Fruit fly (Drosophila melanogaster) whole organism, embryonic: ENCODE measurements around the gene Sumo.

ENCODE experiments used
- Antp ChIP-seq: fragments of 200-800 bp; sonication (Bioruptor generic); optimal IDR thresholded peaks from 3 replicates; lab custom pipeline; 2016; ENCODE audit warnings: missing biosample characterization, missing genetic modification characterization
- Atf-2 ChIP-seq: fragments of 200-800 bp; sonication (Bioruptor generic); optimal IDR thresholded peaks from 2 replicates; lab custom pipeline; 2016; ENCODE audit warnings: missing biosample characterization, missing genetic modification characterization
- B-H2 ChIP-seq: fragments of 200-800 bp; sonication (Bioruptor generic); optimal IDR thresholded peaks from 2 replicates; lab custom pipeline; 2018; ENCODE audit warnings: missing biosample characterization, mild to moderate bottlenecking, missing genetic modification characterization
- Bdp1 ChIP-seq: fragments of 200-800 bp; sonication (Bioruptor generic); optimal IDR thresholded peaks from 3 replicates; lab custom pipeline; 2016; ENCODE audit warnings: missing biosample characterization, missing genetic modification characterization
- CG10267 ChIP-seq: fragments of 200-800 bp; sonication (Bioruptor generic); optimal IDR thresholded peaks from 2 replicates; lab custom pipeline; 2018; ENCODE audit warnings: missing biosample characterization, mild to moderate bottlenecking, missing genetic modification characterization, moderate library complexity
- CG11696 ChIP-seq: fragments of 200-800 bp; sonication (Bioruptor generic); IDR thresholded peaks from 2 replicates; pipeline ENCODE4 v1.3.6; 2022; ENCODE audit warnings: missing biosample characterization, missing genetic modification characterization
- CG12769 ChIP-seq: fragments of 200-800 bp; sonication (Bioruptor generic); optimal IDR thresholded peaks from 2 replicates; lab custom pipeline; 2019; ENCODE audit warnings: missing biosample characterization, mild to moderate bottlenecking, missing genetic modification characterization, moderate library complexity
- CG13775 ChIP-seq: fragments of 200-800 bp; sonication (Bioruptor generic); optimal IDR thresholded peaks from 3 replicates; lab custom pipeline; 2017; ENCODE audit warnings: missing biosample characterization, mild to moderate bottlenecking, missing genetic modification characterization
- CG14050 ChIP-seq: fragments of 200-800 bp; sonication (Bioruptor generic); IDR thresholded peaks from 3 replicates; pipeline ENCODE4 v1.3.6; 2022; ENCODE audit warnings: missing biosample characterization, missing genetic modification characterization
- CG15601 ChIP-seq: fragments of 200-800 bp; sonication (Bioruptor generic); optimal IDR thresholded peaks from 3 replicates; lab custom pipeline; 2019; ENCODE audit warnings: missing biosample characterization, mild to moderate bottlenecking, missing genetic modification characterization, moderate library complexity
- CG1602 ChIP-seq: fragments of 200-800 bp; sonication (Bioruptor generic); optimal IDR thresholded peaks from 3 replicates; lab custom pipeline; 2016; ENCODE audit warnings: missing biosample characterization, missing genetic modification characterization
- CG16815 ChIP-seq: fragments of 200-800 bp; sonication (Bioruptor generic); optimal IDR thresholded peaks from 3 replicates; lab custom pipeline; 2017; ENCODE audit warnings: missing biosample characterization, mild to moderate bottlenecking, missing genetic modification characterization
- CG18619 ChIP-seq: fragments of 200-800 bp; sonication (Bioruptor generic); optimal IDR thresholded peaks from 3 replicates; lab custom pipeline; 2017; ENCODE audit warnings: missing biosample characterization, mild to moderate bottlenecking, missing genetic modification characterization
- CG2120 ChIP-seq: fragments of 200-800 bp; sonication (Bioruptor generic); optimal IDR thresholded peaks from 3 replicates; lab custom pipeline; 2016; ENCODE audit warnings: missing biosample characterization, missing genetic modification characterization
- CG30020 ChIP-seq: fragments of 200-800 bp; optimal IDR thresholded peaks from 2 replicates; lab custom pipeline; 2019; ENCODE audit warnings: missing biosample characterization, mild to moderate bottlenecking, missing genetic modification characterization, moderate library complexity
- CG4404 ChIP-seq: fragments of 200-800 bp; sonication (Bioruptor generic); IDR thresholded peaks from 2 replicates; pipeline ENCODE4 v1.3.6; 2022; ENCODE audit warnings: missing biosample characterization, missing genetic modification characterization
- CG6272 ChIP-seq: fragments of 200-800 bp; sonication (Bioruptor generic); IDR thresholded peaks from 2 replicates; pipeline ENCODE4 v1.3.6; 2022; ENCODE audit warnings: missing biosample characterization, missing genetic modification characterization
- CG6791 ChIP-seq: fragments of 200-800 bp; sonication (Bioruptor generic); IDR thresholded peaks from 3 replicates; pipeline ENCODE4 v1.3.6; 2022; ENCODE audit warnings: missing biosample characterization, missing genetic modification characterization; ENCODE audit not compliant: partially characterized antibody
- CG7928 ChIP-seq: fragments of 200-800 bp; sonication (Bioruptor generic); optimal IDR thresholded peaks from 2 replicates; lab custom pipeline; 2017; ENCODE audit warnings: missing biosample characterization, mild to moderate bottlenecking, missing genetic modification characterization
- CG9609 ChIP-seq: fragments of 200-800 bp; sonication (Bioruptor generic); optimal IDR thresholded peaks from 3 replicates; lab custom pipeline; 2016; ENCODE audit warnings: missing biosample characterization, missing genetic modification characterization
- CrebB ChIP-seq: fragments of 200-800 bp; sonication (Bioruptor generic); optimal IDR thresholded peaks from 3 replicates; lab custom pipeline; 2018; ENCODE audit warnings: missing biosample characterization, mild to moderate bottlenecking, missing genetic modification characterization
- MESR4 ChIP-seq: fragments of 200-800 bp; sonication (Bioruptor generic); optimal IDR thresholded peaks from 2 replicates; lab custom pipeline; 2018; ENCODE audit warnings: missing biosample characterization, mild to moderate bottlenecking, missing genetic modification characterization, moderate library complexity
- Mad ChIP-seq: fragments of 200-800 bp; sonication (Bioruptor generic); optimal IDR thresholded peaks from 2 replicates; lab custom pipeline; 2016; ENCODE audit warnings: missing biosample characterization, missing genetic modification characterization
- Neu2 ChIP-seq: fragments of 200-800 bp; sonication (Bioruptor generic); optimal IDR thresholded peaks from 3 replicates; lab custom pipeline; 2016; ENCODE audit warnings: missing biosample characterization, missing genetic modification characterization, borderline replicate concordance
- Nf-YB ChIP-seq: fragments of 200-800 bp; sonication (Bioruptor generic); optimal IDR thresholded peaks from 3 replicates; lab custom pipeline; 2019; ENCODE audit warnings: missing biosample characterization, mild to moderate bottlenecking, missing genetic modification characterization, moderate library complexity
- Pdp1 ChIP-seq, 2 experiments: fragments of 200-800 bp; sonication (Bioruptor generic); optimal IDR thresholded peaks; 3 replicates each; lab custom pipeline; 2016; ENCODE audit warnings: missing biosample characterization in 2 of 2, missing genetic modification characterization in 2 of 2, mild to moderate bottlenecking in 1 of 2, moderate library complexity in 1 of 2
- ab ChIP-seq: fragments of 200-800 bp; sonication (Bioruptor generic); optimal IDR thresholded peaks from 2 replicates; lab custom pipeline; 2016; ENCODE audit warnings: missing biosample characterization, missing genetic modification characterization
- ara ChIP-seq: fragments of 200-800 bp; sonication (Bioruptor generic); IDR thresholded peaks from 2 replicates; pipeline ENCODE4 v1.3.6; 2022; ENCODE audit warnings: missing biosample characterization, missing genetic modification characterization
- az2 ChIP-seq: fragments of 200-800 bp; sonication (Bioruptor generic); optimal IDR thresholded peaks from 3 replicates; lab custom pipeline; 2016; ENCODE audit warnings: missing biosample characterization, missing genetic modification characterization
- bowl ChIP-seq: fragments of 200-800 bp; sonication (Bioruptor generic); IDR thresholded peaks from 2 replicates; pipeline ENCODE4 v1.3.6; 2022; ENCODE audit warnings: missing biosample characterization, missing genetic modification characterization
- btn ChIP-seq: fragments of 200-800 bp; sonication (Bioruptor generic); optimal IDR thresholded peaks from 2 replicates; lab custom pipeline; 2016; ENCODE audit warnings: missing biosample characterization, missing genetic modification characterization
- cato ChIP-seq: fragments of 200-800 bp; sonication (Bioruptor generic); optimal IDR thresholded peaks from 2 replicates; lab custom pipeline; 2016; ENCODE audit warnings: missing biosample characterization, missing genetic modification characterization, borderline replicate concordance
- chinmo ChIP-seq: fragments of 200-800 bp; sonication (Bioruptor generic); IDR thresholded peaks from 4 replicates; pipeline ENCODE4 v1.3.6; 2022; ENCODE audit warnings: missing biosample characterization, missing genetic modification characterization; ENCODE audit not compliant: partially characterized antibody
- chm ChIP-seq: fragments of 200-800 bp; sonication (Bioruptor generic); IDR thresholded peaks from 2 replicates; pipeline ENCODE4 v1.3.6; 2022; ENCODE audit warnings: missing biosample characterization, missing genetic modification characterization
- cwo ChIP-seq: fragments of 200-800 bp; sonication (Bioruptor generic); optimal IDR thresholded peaks from 3 replicates; lab custom pipeline; 2017; ENCODE audit warnings: missing biosample characterization, missing genetic modification characterization, mild to moderate bottlenecking, moderate library complexity, missing genetic modification reagents
- danr ChIP-seq: fragments of 200-800 bp; sonication (Bioruptor generic); IDR thresholded peaks from 2 replicates; pipeline ENCODE4 v1.3.6; 2022; ENCODE audit warnings: missing biosample characterization, missing genetic modification characterization
- dati ChIP-seq: fragments of 200-800 bp; sonication (Bioruptor generic); IDR thresholded peaks from 2 replicates; pipeline ENCODE4 v1.3.6; 2022; ENCODE audit warnings: missing biosample characterization, missing genetic modification characterization
- dpn ChIP-seq, 2 experiments: fragments of 200-800 bp; sonication (Bioruptor generic); optimal IDR thresholded peaks; 3 replicates each; lab custom pipeline; 2016; ENCODE audit warnings: missing biosample characterization in 2 of 2, missing genetic modification characterization in 2 of 2
- ewg ChIP-seq: fragments of 200-800 bp; sonication (Bioruptor generic); optimal IDR thresholded peaks from 3 replicates; lab custom pipeline; 2017; ENCODE audit warnings: mild to moderate bottlenecking, missing biosample characterization, missing genetic modification reagents, missing genetic modification characterization
- ftz-f1 ChIP-seq: fragments of 200-800 bp; sonication (Bioruptor generic); optimal IDR thresholded peaks from 2 replicates; lab custom pipeline; 2016; ENCODE audit warnings: missing biosample characterization, missing genetic modification characterization
- gcm ChIP-seq: fragments of 200-800 bp; sonication (Bioruptor generic); optimal IDR thresholded peaks from 2 replicates; lab custom pipeline; 2019; ENCODE audit warnings: missing biosample characterization, mild to moderate bottlenecking, missing genetic modification characterization, moderate library complexity
- hb ChIP-seq: fragments of 200-800 bp; sonication (Bioruptor generic); IDR thresholded peaks from 3 replicates; pipeline ENCODE4 v1.3.6; 2022; ENCODE audit warnings: missing biosample characterization, missing genetic modification characterization; ENCODE audit not compliant: partially characterized antibody
- jing ChIP-seq: fragments of 200-800 bp; sonication (Bioruptor generic); optimal IDR thresholded peaks from 2 replicates; lab custom pipeline; 2018; ENCODE audit warnings: missing biosample characterization, mild to moderate bottlenecking, missing genetic modification characterization
- mirr ChIP-seq: fragments of 200-800 bp; sonication (Bioruptor generic); optimal IDR thresholded peaks from 3 replicates; lab custom pipeline; 2018; ENCODE audit warnings: missing biosample characterization, mild to moderate bottlenecking, missing genetic modification characterization
- pb ChIP-seq: fragments of 200-800 bp; sonication (Bioruptor generic); optimal IDR thresholded peaks from 3 replicates; lab custom pipeline; 2016; ENCODE audit warnings: missing biosample characterization, missing genetic modification characterization
- sd ChIP-seq: fragments of 200-800 bp; sonication (Bioruptor generic); optimal IDR thresholded peaks from 3 replicates; lab custom pipeline; 2018; ENCODE audit warnings: missing biosample characterization, mild to moderate bottlenecking, missing genetic modification characterization, moderate library complexity
- shn ChIP-seq: fragments of 200-800 bp; sonication (Bioruptor generic); optimal IDR thresholded peaks from 3 replicates; lab custom pipeline; 2016; ENCODE audit warnings: missing biosample characterization, missing genetic modification characterization
- sna ChIP-seq: fragments of 200-800 bp; sonication (Bioruptor generic); IDR thresholded peaks from 2 replicates; pipeline ENCODE4 v1.3.6; 2022; ENCODE audit warnings: missing biosample characterization, missing genetic modification characterization; ENCODE audit not compliant: partially characterized antibody
- tin ChIP-seq: fragments of 200-800 bp; sonication (Bioruptor generic); optimal IDR thresholded peaks from 3 replicates; lab custom pipeline; 2016; ENCODE audit warnings: missing biosample characterization, missing genetic modification characterization

Gene Sumo

DNA sequence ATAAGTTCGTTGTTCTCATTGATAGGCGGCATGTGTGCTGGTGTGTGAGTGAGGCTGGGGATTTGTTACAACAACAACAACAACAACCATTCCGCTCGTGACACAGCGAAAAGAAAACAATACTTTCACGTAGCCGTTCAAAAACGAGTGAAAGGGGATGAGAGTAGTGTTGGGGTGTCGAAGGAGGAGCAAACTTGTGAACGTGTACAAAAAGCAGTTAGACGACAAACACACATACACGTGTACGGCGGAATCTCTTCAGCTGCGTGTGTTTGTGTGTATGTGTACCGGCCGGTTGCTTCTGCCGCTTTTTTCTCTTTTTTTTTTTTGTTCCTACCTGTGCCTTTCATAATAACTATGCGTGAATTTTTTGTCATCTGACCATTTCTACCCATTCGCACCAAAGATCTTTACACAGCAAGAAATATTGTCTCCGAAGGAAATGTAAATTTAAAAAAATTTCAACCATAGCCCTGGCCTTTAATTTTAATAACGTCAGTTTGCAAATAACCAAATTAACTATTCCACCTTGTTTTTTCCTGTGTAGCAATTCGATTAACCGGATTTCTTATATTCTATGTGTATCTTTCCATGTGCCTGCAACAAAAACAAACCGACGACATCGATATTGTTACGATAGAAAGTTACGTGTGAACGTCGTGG is 45.2 kb downstream of the Sumo start (continued):
- peak; percentile 53 for TF ChIP-seq CG13775 (GFP tag; lab: Kevin White, UChicago)
- TF ChIP-seq CG11696 (GFP tag; lab: Robert Waterston, UW), result peak; percentile 59; the same call in 1 of the 2 replicates
- TF ChIP-seq CG7928 (GFP tag; lab: Kevin White, UChicago), result no peak
- TF ChIP-seq btn (GFP tag; lab: Kevin White, UChicago), result peak; percentile 21
- TF ChIP-seq Nf-YB (GFP tag; lab: Kevin White, UChicago), result no peak
- no peak for TF ChIP-seq CG30020 (tag; lab: Kevin White, UChicago)
- TF ChIP-seq CG14050 (GFP tag; lab: Robert Waterston, UW), result no peak
- peak; percentile 59 to 75 for TF ChIP-seq dpn (GFP tag; optimal IDR thresholded peaks at IDR 0.05; lab: Kevin White, UChicago)
- TF ChIP-seq Neu2 (GFP tag; lab: Kevin White, UChicago), result peak; percentile 80
- peak; percentile 68 for TF ChIP-seq CG9609
- 0 out of 4 replicates have a peak, but pooled peaks have one; percentile 18 for TF ChIP-seq chinmo (GFP tag; lab: Robert Waterston, UW)
- TF ChIP-seq ab (GFP tag; lab: Kevin White, UChicago), result no peak
- TF ChIP-seq mirr (GFP tag; lab: Kevin White, UChicago), result no peak
- 0 out of 2 replicates have a peak, but pooled peaks have one; percentile 30 for TF ChIP-seq danr (GFP tag; lab: Robert Waterston, UW)
- TF ChIP-seq chm, result no peak
- no peak for TF ChIP-seq sd (tag; lab: Kevin White, UChicago)
- no peak for TF ChIP-seq ftz-f1 (GFP tag; lab: Kevin White, UChicago)
- peak; percentile 8 for TF ChIP-seq cato (GFP tag; lab: Kevin White, UChicago)
- no peak for TF ChIP-seq jing
- peak; percentile 61 for TF ChIP-seq CG12769 (tag; lab: Kevin White, UChicago)
- TF ChIP-seq Atf-2, result peak; percentile 64
- peak; percentile 68 for TF ChIP-seq tin (GFP tag; lab: Kevin White, UChicago)
- TF ChIP-seq CG16815 (GFP tag; lab: Kevin White, UChicago), result peak; percentile 34
- peak; percentile 35 for TF ChIP-seq cwo
- TF ChIP-seq B-H2, result no peak
- peak; percentile 75 for TF ChIP-seq az2
- peak; percentile 58 for TF ChIP-seq Antp (GFP tag; lab: Kevin White, UChicago)
- no peak for TF ChIP-seq pb (GFP tag; lab: Kevin White, UChicago)
- peak; percentile 70 for TF ChIP-seq CG2120 (GFP tag; lab: Kevin White, UChicago)
- peak; percentile 69 for TF ChIP-seq CG10267
- no peak for TF ChIP-seq CG6791 (GFP tag; lab: Robert Waterston, UW)
- no peak for TF ChIP-seq hb
- TF ChIP-seq Pdp1 (GFP tag; optimal IDR thresholded peaks at IDR 0.05; lab: Kevin White, UChicago), result peak in 1 of 2 experiments; percentile 64
- no peak for TF ChIP-seq MESR4
- TF ChIP-seq ara (GFP tag; lab: Robert Waterston, UW), result no peak; the same call in 1 of the 2 replicates
- peak; percentile 68 for TF ChIP-seq shn (GFP tag; lab: Kevin White, UChicago)
- peak; percentile 59 for TF ChIP-seq CG15601 (tag; lab: Kevin White, UChicago)
- peak; percentile 40 for TF ChIP-seq ewg (GFP tag; lab: Kevin White, UChicago)
- TF ChIP-seq CG1602 (GFP tag; lab: Kevin White, UChicago), result peak; percentile 60
- no peak for TF ChIP-seq sna (GFP tag; lab: Robert Waterston, UW)
- TF ChIP-seq gcm (GFP tag; lab: Kevin White, UChicago), result peak; percentile 61
- peak; percentile 43; the same call in 1 of the 2 replicates for TF ChIP-seq bowl (GFP tag; lab: Robert Waterston, UW)
- peak; percentile 63 for TF ChIP-seq Mad (GFP tag; lab: Kevin White, UChicago)
- peak; percentile 50 for TF ChIP-seq CG18619
- TF ChIP-seq CG4404 (GFP tag; lab: Robert Waterston, UW), result no peak
- no peak for TF ChIP-seq CG6272 (GFP tag; lab: Robert Waterston, UW)
- TF ChIP-seq Bdp1 (GFP tag; lab: Kevin White, UChicago), result no peak
- no peak for TF ChIP-seq dati (GFP tag; lab: Robert Waterston, UW)
- TF ChIP-seq CrebB (tag; lab: Kevin White, UChicago), result no peak
